ENCODE assay signal across 3 fruit fly cellular contexts in the genomic region with DNA sequence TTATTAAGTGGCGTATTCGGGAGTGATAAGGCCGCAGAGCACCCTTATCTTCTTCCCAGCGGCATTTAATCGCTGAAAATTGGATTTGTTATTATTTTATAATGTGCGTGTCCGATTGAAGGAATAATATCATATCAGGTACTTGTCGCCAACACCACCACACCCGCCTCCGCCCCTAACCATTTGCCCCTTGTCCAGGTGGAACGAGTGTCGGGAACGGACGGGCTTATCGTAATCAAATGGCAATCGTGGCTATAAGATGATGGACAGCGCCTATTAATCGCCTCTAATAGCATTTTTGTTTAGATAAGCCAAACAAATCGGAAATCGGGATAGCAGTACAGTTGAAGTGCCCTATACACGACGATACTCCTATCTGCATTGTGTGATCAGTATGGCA.
A peak's percentile ranks its signal among the peaks of the same experiment; 100 is the strongest.
TF ChIP-seq lines count a peak whose summit lies in the region.

No protein-coding gene starts in this region.

- TF ChIP-seq CTCF in whole organism, embryonic (GFP tag; optimal IDR thresholded peaks at IDR 0.05; lab: Kevin White, UChicago) = no peak

TF ChIP-seq in whole organism, embryonic, 481 proteins besides CTCF, POLR2A, EP300 and RAD21 (continues in another document):
- TF ChIP-seq CG9817 (tag; optimal IDR thresholded peaks at IDR 0.05; lab: Kevin White, UChicago) (no peak), CG8388 (GFP tag; optimal IDR thresholded peaks at IDR 0.05; lab: Kevin White, UChicago) (no peak), C15 (GFP tag; IDR thresholded peaks at IDR 0.05; lab: Robert Waterston, UW) (no peak), E2f1 (GFP tag; IDR thresholded peaks at IDR 0.05; lab: Robert Waterston, UW) (no peak), sd (tag; optimal IDR thresholded peaks at IDR 0.05; lab: Kevin White, UChicago) (peak; percentile 92), CG10979 (tag; optimal IDR thresholded peaks at IDR 0.05; lab: Kevin White, UChicago) (no peak), cwo (GFP tag; optimal IDR thresholded peaks at IDR 0.05; lab: Kevin White, UChicago) (peak; percentile 11), Hey (tag; optimal IDR thresholded peaks at IDR 0.05; lab: Kevin White, UChicago) (peak; percentile 67), CG2875 (GFP tag; optimal IDR thresholded peaks at IDR 0.05; lab: Kevin White, UChicago) (no peak), CG7786 (GFP tag; optimal IDR thresholded peaks at IDR 0.05; lab: Kevin White, UChicago) (no peak), CG34376 (GFP tag; optimal IDR thresholded peaks at IDR 0.05; lab: Kevin White, UChicago) (peak; percentile 84), hth (optimal IDR thresholded peaks at IDR 0.05; lab: Kevin White, UChicago) (no peak), CG6272 (GFP tag; IDR thresholded peaks at IDR 0.05; lab: Robert Waterston, UW) (no peak), mirr (GFP tag; optimal IDR thresholded peaks at IDR 0.05; lab: Kevin White, UChicago) (peak; percentile 90), CG43689 (GFP tag; IDR thresholded peaks at IDR 0.05; lab: Robert Waterston, UW) (no peak), GATAe (GFP tag; conservative IDR thresholded peaks at IDR 0.05; lab: Robert Waterston, UW) (peak; percentile 40; the same call in 1 of the 2 replicates), CG12769 (tag; optimal IDR thresholded peaks at IDR 0.05; lab: Kevin White, UChicago) (peak; percentile 94), vnd (GFP tag; IDR thresholded peaks at IDR 0.05; lab: Robert Waterston, UW; ENCODE audit: partially characterized antibody) (peak; percentile 55; the same call in 2 of the 3 replicates), exex (tag; optimal IDR thresholded peaks at IDR 0.05; lab: Kevin White, UChicago) (peak; percentile 100), Hr39 (optimal IDR thresholded peaks at IDR 0.05; lab: Kevin White, UChicago) (no peak), crol (GFP tag; IDR thresholded peaks at IDR 0.05; lab: Robert Waterston, UW) (peak; percentile 78; the same call in 1 of the 2 replicates), CG4854 (GFP tag; optimal IDR thresholded peaks at IDR 0.05; lab: Kevin White, UChicago) (no peak), nerfin-2 (GFP tag; IDR thresholded peaks at IDR 0.05; lab: Robert Waterston, UW; ENCODE audit: partially characterized antibody) (no peak), CG6254 (GFP tag; optimal IDR thresholded peaks at IDR 0.05; lab: Kevin White, UChicago) (no peak), CG18599 (GFP tag; optimal IDR thresholded peaks at IDR 0.05; lab: Kevin White, UChicago) (peak; percentile 11), Poxn (GFP tag; IDR thresholded peaks at IDR 0.05; lab: Robert Waterston, UW) (no peak), lab (GFP tag; optimal IDR thresholded peaks at IDR 0.05; lab: Kevin White, UChicago) (peak; percentile 11), MTF-1 (GFP tag; optimal IDR thresholded peaks at IDR 0.05; lab: Kevin White, UChicago; ENCODE audit: borderline replicate concordance) (no peak)

TF ChIP-seq in whole organism, prepupa, 60 proteins besides CTCF, POLR2A, EP300 and RAD21:
- TF ChIP-seq salr (GFP tag; optimal IDR thresholded peaks at IDR 0.05; lab: Kevin White, UChicago) = no peak
- TF ChIP-seq vri (GFP tag; optimal IDR thresholded peaks at IDR 0.05; lab: Kevin White, UChicago) = peak; percentile 42

TF ChIP-seq in whole organism, wandering third instar larva, 38 proteins besides CTCF, POLR2A, EP300 and RAD21:
- TF ChIP-seq h (GFP tag; optimal IDR thresholded peaks at IDR 0.05; lab: Kevin White, UChicago) (peak; percentile 34), Hr83 (GFP tag; optimal IDR thresholded peaks at IDR 0.05; lab: Kevin White, UChicago; ENCODE audit: poor library complexity, severe bottlenecking) (no peak), br (GFP tag; optimal IDR thresholded peaks at IDR 0.05; lab: Kevin White, UChicago) (peak; percentile 17)
